Worm (Caenorhabditis elegans): ENCODE data around the gene kqt-2.

The kqt-2 gene

ce11 chrX:8257687-8258086 lies 11.5 kb upstream of the kqt-2 start:
- TF ChIP-seq unc-39 (tag; optimal IDR thresholded peaks at IDR 0.05) (no peak), nhr-129 (tag; optimal IDR thresholded peaks at IDR 0.05) (peak; percentile 62)

- TF ChIP-seq nhr-21 (tag; optimal IDR thresholded peaks at IDR 0.05) (no peak), elt-3 (tag; optimal IDR thresholded peaks at IDR 0.05) (no peak), mdl-1 (tag; optimal IDR thresholded peaks at IDR 0.05) (no peak), snpc-4 (tag; optimal IDR thresholded peaks at IDR 0.05) (no peak), C34F6.9 (tag; optimal IDR thresholded peaks at IDR 0.05) (no peak), blmp-1 (tag; optimal IDR thresholded peaks at IDR 0.05; ENCODE audit: insufficient read depth) (peak; percentile 93), dmd-4 (tag; optimal IDR thresholded peaks at IDR 0.05) (no peak), R02D3.7 (tag; optimal IDR thresholded peaks at IDR 0.05) (no peak), zag-1 (tag; optimal IDR thresholded peaks at IDR 0.05) (no peak), nhr-237 (tag; optimal IDR thresholded peaks at IDR 0.05) (no peak), sma-9 (GFP tag; optimal IDR thresholded peaks at IDR 0.05) (peak; percentile 7), sma-9 (tag; optimal IDR thresholded peaks at IDR 0.05) (no peak), ceh-82 (tag; optimal IDR thresholded peaks at IDR 0.05) (no peak), elt-1 (tag; optimal IDR thresholded peaks at IDR 0.05) (no peak), ZK546.5 (tag; optimal IDR thresholded peaks at IDR 0.05) (no peak), nhr-25 (tag; optimal IDR thresholded peaks at IDR 0.05) (peak; percentile 64), Y55F3AM.14 (GFP tag; optimal IDR thresholded peaks at IDR 0.05) (no peak), unc-55 (GFP tag; optimal IDR thresholded peaks at IDR 0.05) (no peak), aly-2 (tag; optimal IDR thresholded peaks at IDR 0.05) (no peak), nhr-23 (tag; optimal IDR thresholded peaks at IDR 0.05) (no peak), fos-1 (tag; optimal IDR thresholded peaks at IDR 0.05) (no peak), mab-5 (tag; optimal IDR thresholded peaks at IDR 0.05) (no peak), nhr-11 (tag; optimal IDR thresholded peaks at IDR 0.05) (no peak), nhr-12 (tag; optimal IDR thresholded peaks at IDR 0.05) (no peak), lin-13 (GFP tag; optimal IDR thresholded peaks at IDR 0.05) (no peak), sem-4 (tag; optimal IDR thresholded peaks at IDR 0.05) (no peak)
Measured at ce11 chrX:8255433-8255832, 9.3 kb upstream of the kqt-2 start.

ce11 chrX:8252293-8252692 lies 6.1 kb upstream of the kqt-2 start, which contains the start of gene M60.6:
TSS of gene M60.6 (minus strand) at chrX:8252458.
- no peak for TF ChIP-seq aly-2 (tag; optimal IDR thresholded peaks at IDR 0.05)
- TF ChIP-seq ztf-1 (GFP tag; conservative IDR thresholded peaks at IDR 0.05): no peak
- peak in 1 of 2 experiments; percentile 13 for TF ChIP-seq mdl-1 (tag; optimal IDR thresholded peaks at IDR 0.05)
- TF ChIP-seq ZK546.5 (tag; optimal IDR thresholded peaks at IDR 0.05): no peak
- TF ChIP-seq R02D3.7 (tag; optimal IDR thresholded peaks at IDR 0.05): no peak
- peak; percentile 75 for TF ChIP-seq unc-55 (GFP tag; optimal IDR thresholded peaks at IDR 0.05)
- no peak for TF ChIP-seq nhr-12 (tag; optimal IDR thresholded peaks at IDR 0.05)
- no peak for TF ChIP-seq unc-39 (tag; optimal IDR thresholded peaks at IDR 0.05)
- peak; percentile 2 for TF ChIP-seq nhr-21 (tag; optimal IDR thresholded peaks at IDR 0.05)
- no peak for TF ChIP-seq blmp-1 (tag; optimal IDR thresholded peaks at IDR 0.05; ENCODE audit: insufficient read depth)
- TF ChIP-seq nhr-23 (tag; optimal IDR thresholded peaks at IDR 0.05): no peak
- TF ChIP-seq mab-5 (tag; optimal IDR thresholded peaks at IDR 0.05): no peak
- TF ChIP-seq alr-1 (tag; optimal IDR thresholded peaks at IDR 0.05): no peak
- TF ChIP-seq C34F6.9 (tag; optimal IDR thresholded peaks at IDR 0.05): peak; percentile 23
- no peak for TF ChIP-seq dmd-4 (tag; optimal IDR thresholded peaks at IDR 0.05)
- no peak for TF ChIP-seq ama-1 (optimal IDR thresholded peaks at IDR 0.05)
- peak; percentile 51 for TF ChIP-seq zag-1 (tag; optimal IDR thresholded peaks at IDR 0.05)
- TF ChIP-seq nhr-129 (tag; optimal IDR thresholded peaks at IDR 0.05): peak; percentile 62
- TF ChIP-seq nhr-25 (tag; optimal IDR thresholded peaks at IDR 0.05): peak; percentile 54
- TF ChIP-seq Y55F3AM.14 (GFP tag; optimal IDR thresholded peaks at IDR 0.05): no peak
- TF ChIP-seq egl-27 (tag; optimal IDR thresholded peaks at IDR 0.05): no peak
- peak; percentile 8 for TF ChIP-seq sem-4 (tag; optimal IDR thresholded peaks at IDR 0.05)
- peak in 1 of 2 experiments; percentile 32 for TF ChIP-seq lsy-2 (tag; optimal IDR thresholded peaks at IDR 0.05)
- TF ChIP-seq elt-3 (tag; optimal IDR thresholded peaks at IDR 0.05): no peak
- no peak for TF ChIP-seq elt-1 (tag; optimal IDR thresholded peaks at IDR 0.05)
- no peak for TF ChIP-seq lin-13 (GFP tag; optimal IDR thresholded peaks at IDR 0.05)
- TF ChIP-seq nhr-77 (tag; optimal IDR thresholded peaks at IDR 0.05): no peak
- TF ChIP-seq nhr-6 (tag; optimal IDR thresholded peaks at IDR 0.05): no peak
- no peak for TF ChIP-seq snpc-4 (tag; optimal IDR thresholded peaks at IDR 0.05)
- TF ChIP-seq lin-11 (tag; optimal IDR thresholded peaks at IDR 0.05): no peak
- TF ChIP-seq sma-9 (GFP tag; optimal IDR thresholded peaks at IDR 0.05): peak; percentile 56
- no peak for TF ChIP-seq sma-9 (tag; optimal IDR thresholded peaks at IDR 0.05)
- TF ChIP-seq fos-1 (tag; optimal IDR thresholded peaks at IDR 0.05): no peak
- no peak for TF ChIP-seq mbf-1 (tag; optimal IDR thresholded peaks at IDR 0.05)
- TF ChIP-seq nhr-10 (tag; optimal IDR thresholded peaks at IDR 0.05): no peak
- TF ChIP-seq ceh-82 (tag; optimal IDR thresholded peaks at IDR 0.05): no peak
- no peak for TF ChIP-seq ztf-4 (tag; optimal IDR thresholded peaks at IDR 0.05)
- TF ChIP-seq gmeb-1 (tag; optimal IDR thresholded peaks at IDR 0.05): no peak
- no peak for TF ChIP-seq nhr-237 (tag; optimal IDR thresholded peaks at IDR 0.05)
- no peak for TF ChIP-seq ztf-11 (tag; optimal IDR thresholded peaks at IDR 0.05)
- no peak for TF ChIP-seq lin-39 (tag; optimal IDR thresholded peaks at IDR 0.05)
- no peak for TF ChIP-seq unc-62 (GFP tag; optimal IDR thresholded peaks at IDR 0.05)
- TF ChIP-seq peb-1 (tag; optimal IDR thresholded peaks at IDR 0.05): no peak
- TF ChIP-seq ceh-16 (tag; optimal IDR thresholded peaks at IDR 0.05): no peak
- TF ChIP-seq skn-1 (tag; optimal IDR thresholded peaks at IDR 0.05): no peak
- no peak for TF ChIP-seq crh-2 (tag; optimal IDR thresholded peaks at IDR 0.05)
- TF ChIP-seq nhr-11 (tag; optimal IDR thresholded peaks at IDR 0.05): no peak

Measured in whole organism, L2 larva.